Fruit fly (Drosophila melanogaster) whole organism, wandering third instar larva: ENCODE data around the gene Or85b.
A peak's percentile ranks its signal among the peaks of the same experiment; 100 is the strongest.

Experiments used
- Abd-B ChIP-seq: fragments of >200 bp; optimal IDR thresholded peaks from 2 replicates; lab custom pipeline; 2017; ENCODE audit warnings: missing biosample characterization, missing genetic modification characterization
- CG32264 ChIP-seq: fragments of 200-800 bp; sonication (Bioruptor generic); optimal IDR thresholded peaks from 2 replicates; lab custom pipeline; 2016; ENCODE audit warnings: missing biosample characterization, missing genetic modification characterization
- CG9705 ChIP-seq: fragments of 200-800 bp; sonication (Bioruptor generic); optimal IDR thresholded peaks from 2 replicates; lab custom pipeline; 2018; ENCODE audit warnings: missing biosample characterization, mild to moderate bottlenecking, missing genetic modification characterization
- CrebA ChIP-seq: fragments of 200-800 bp; sonication (Bioruptor generic); optimal IDR thresholded peaks from 2 replicates; lab custom pipeline; 2016; ENCODE audit warnings: missing biosample characterization, mild to moderate bottlenecking, missing genetic modification characterization, borderline replicate concordance
- Dfd ChIP-seq: fragments of >200 bp; optimal IDR thresholded peaks from 2 replicates; lab custom pipeline; 2017; ENCODE audit warnings: missing biosample characterization, missing genetic modification characterization
- Dif ChIP-seq: fragments of 200-275, 200-300 bp; sonication (Bioruptor generic); optimal IDR thresholded peaks from 2 replicates; lab custom pipeline; 2018; ENCODE audit warnings: missing biosample characterization, missing genetic modification characterization; ENCODE audit not compliant: partially characterized antibody
- GATAd ChIP-seq: sonication (Bioruptor generic); optimal IDR thresholded peaks from 2 replicates; lab custom pipeline; 2016; ENCODE audit warnings: missing biosample characterization, missing genetic modification characterization
- HLH106 ChIP-seq: fragments of 200-800 bp; optimal IDR thresholded peaks from 3 replicates; lab custom pipeline; 2019; ENCODE audit warnings: missing biosample characterization, mild to moderate bottlenecking, missing genetic modification characterization, moderate library complexity
- Hnf4 ChIP-seq: fragments of 200-800 bp; sonication (Bioruptor generic); optimal IDR thresholded peaks from 2 replicates; lab custom pipeline; 2016; ENCODE audit warnings: missing biosample characterization, mild to moderate bottlenecking, missing genetic modification characterization
- Hr78 ChIP-seq: fragments of >200 bp; optimal IDR thresholded peaks from 2 replicates; lab custom pipeline; 2017; ENCODE audit warnings: missing biosample characterization, missing genetic modification characterization
- Hr83 ChIP-seq: fragments of 200-300 bp; sonication (Bioruptor generic); optimal IDR thresholded peaks from 2 replicates; lab custom pipeline; 2016; ENCODE audit warnings: missing biosample characterization, mild to moderate bottlenecking, missing genetic modification characterization, moderate library complexity; ENCODE audit not compliant: poor library complexity, severe bottlenecking
- Jra ChIP-seq: sonication (Bioruptor generic); optimal IDR thresholded peaks from 2 replicates; lab custom pipeline; 2016; ENCODE audit warnings: missing biosample characterization, missing genetic modification characterization
- Mio ChIP-seq: sonication (Bioruptor generic); optimal IDR thresholded peaks from 2 replicates; lab custom pipeline; 2016; ENCODE audit warnings: missing biosample characterization, missing genetic modification characterization
- Myc ChIP-seq: fragments of >200 bp; optimal IDR thresholded peaks from 2 replicates; lab custom pipeline; 2017
- N ChIP-seq: fragments of >200 bp; optimal IDR thresholded peaks from 2 replicates; lab custom pipeline; 2018; ENCODE audit warnings: missing biosample characterization, missing external identifiers, missing genetic modification characterization
- OdsH ChIP-seq: fragments of 200-800 bp; sonication (Bioruptor generic); optimal IDR thresholded peaks from 2 replicates; lab custom pipeline; 2016; ENCODE audit warnings: missing biosample characterization, mild to moderate bottlenecking, missing genetic modification characterization
- Rel ChIP-seq, 2 experiments: fragments of 200-800 bp; sonication (Bioruptor generic) in 1 of 2; optimal IDR thresholded peaks; 2 replicates in 1 of 2; 3 replicates in 1 of 2; lab custom pipeline; 2016 to 2019; ENCODE audit warnings: mild to moderate bottlenecking in 2 of 2, missing biosample characterization in 2 of 2, missing genetic modification characterization in 2 of 2, moderate library complexity in 1 of 2
- Sp1 ChIP-seq: fragments of 200-800 bp; sonication (Bioruptor generic); optimal IDR thresholded peaks from 3 replicates; lab custom pipeline; 2019; ENCODE audit warnings: missing biosample characterization, mild to moderate bottlenecking, missing genetic modification characterization, moderate library complexity
- br ChIP-seq: fragments of 200-800 bp; sonication (Bioruptor generic); optimal IDR thresholded peaks from 2 replicates; lab custom pipeline; 2016; ENCODE audit warnings: missing biosample characterization, missing genetic modification characterization
- brk ChIP-seq: fragments of 200-800 bp; sonication (Bioruptor generic); optimal IDR thresholded peaks from 2 replicates; lab custom pipeline; 2016; ENCODE audit warnings: missing biosample characterization, mild to moderate bottlenecking, missing genetic modification characterization
- dl ChIP-seq, 2 experiments: fragments of 175-275, 200-275 bp in 1 of 2; fragments of 200-275 bp in 1 of 2; sonication (Bioruptor generic); optimal IDR thresholded peaks; lab custom pipeline; 2018; ENCODE audit warnings: mild to moderate bottlenecking in 2 of 2, missing biosample characterization in 2 of 2, missing genetic modification characterization in 2 of 2, moderate library complexity in 2 of 2; ENCODE audit not compliant: partially characterized antibody in 2 of 2, insufficient read depth in 1 of 2
- dmrt93B ChIP-seq: fragments of 200-800 bp; sonication (Bioruptor generic); optimal IDR thresholded peaks from 2 replicates; lab custom pipeline; 2018; ENCODE audit warnings: missing biosample characterization, mild to moderate bottlenecking, missing genetic modification characterization
- dsf ChIP-seq: sonication (Bioruptor generic); optimal IDR thresholded peaks from 2 replicates; lab custom pipeline; 2016; ENCODE audit warnings: missing biosample characterization, missing genetic modification characterization, borderline replicate concordance
- ey ChIP-seq: fragments of 200-800 bp; sonication (Bioruptor generic); optimal IDR thresholded peaks from 2 replicates; lab custom pipeline; 2016; ENCODE audit warnings: missing biosample characterization, missing genetic modification characterization
- foxo ChIP-seq, 2 experiments: fragments of 200-800 bp; sonication (Bioruptor generic); optimal IDR thresholded peaks; 2 replicates in 1 of 2; 3 replicates in 1 of 2; lab custom pipeline; 2016 to 2017; ENCODE audit warnings: missing biosample characterization in 2 of 2, missing genetic modification characterization in 2 of 2
- fru ChIP-seq: fragments of 200-800 bp; sonication (Bioruptor generic); optimal IDR thresholded peaks from 3 replicates; lab custom pipeline; 2016; ENCODE audit warnings: missing biosample characterization, mild to moderate bottlenecking, missing genetic modification characterization
- h ChIP-seq: fragments of 200-800 bp; sonication (Bioruptor generic); optimal IDR thresholded peaks from 3 replicates; lab custom pipeline; 2016; ENCODE audit warnings: missing biosample characterization, mild to moderate bottlenecking, missing genetic modification characterization
- jim ChIP-seq: fragments of 175-275, 200-325 bp; sonication (Bioruptor generic); optimal IDR thresholded peaks from 2 replicates; lab custom pipeline; 2016; ENCODE audit warnings: missing biosample characterization, mild to moderate bottlenecking, missing genetic modification characterization
- lola ChIP-seq: fragments of >200 bp; optimal IDR thresholded peaks from 2 replicates; lab custom pipeline; 2017; ENCODE audit warnings: missing biosample characterization, missing genetic modification characterization
- pan ChIP-seq: fragments of >200 bp; optimal IDR thresholded peaks from 2 replicates; lab custom pipeline; 2017
- psq ChIP-seq: fragments of 200-800 bp; sonication (Bioruptor generic); optimal IDR thresholded peaks from 3 replicates; lab custom pipeline; 2017; ENCODE audit warnings: missing biosample characterization, mild to moderate bottlenecking, missing genetic modification characterization, moderate library complexity
- rgr ChIP-seq: fragments of 200-800 bp; sonication (Bioruptor generic); optimal IDR thresholded peaks from 3 replicates; lab custom pipeline; 2016; ENCODE audit warnings: missing biosample characterization, mild to moderate bottlenecking, missing genetic modification characterization
- sage ChIP-seq: fragments of 200-800 bp; sonication (Bioruptor generic); optimal IDR thresholded peaks from 2 replicates; lab custom pipeline; 2016; ENCODE audit warnings: missing biosample characterization, mild to moderate bottlenecking, missing genetic modification characterization
- sv ChIP-seq: fragments of 200-800 bp; sonication (Bioruptor generic); optimal IDR thresholded peaks from 3 replicates; lab custom pipeline; 2016; ENCODE audit warnings: missing biosample characterization, missing genetic modification characterization
- tai ChIP-seq: sonication (Bioruptor generic); optimal IDR thresholded peaks from 2 replicates; lab custom pipeline; 2016; ENCODE audit warnings: missing biosample characterization, missing genetic modification characterization
- usp ChIP-seq: fragments of >200 bp; optimal IDR thresholded peaks from 2 replicates; lab custom pipeline; 2017; ENCODE audit warnings: missing biosample characterization, missing genetic modification characterization
- woc ChIP-seq: sonication (Bioruptor generic); optimal IDR thresholded peaks from 2 replicates; lab custom pipeline; 2016; ENCODE audit warnings: missing biosample characterization, mild to moderate bottlenecking, missing genetic modification characterization

Gene Or85b

DNA sequence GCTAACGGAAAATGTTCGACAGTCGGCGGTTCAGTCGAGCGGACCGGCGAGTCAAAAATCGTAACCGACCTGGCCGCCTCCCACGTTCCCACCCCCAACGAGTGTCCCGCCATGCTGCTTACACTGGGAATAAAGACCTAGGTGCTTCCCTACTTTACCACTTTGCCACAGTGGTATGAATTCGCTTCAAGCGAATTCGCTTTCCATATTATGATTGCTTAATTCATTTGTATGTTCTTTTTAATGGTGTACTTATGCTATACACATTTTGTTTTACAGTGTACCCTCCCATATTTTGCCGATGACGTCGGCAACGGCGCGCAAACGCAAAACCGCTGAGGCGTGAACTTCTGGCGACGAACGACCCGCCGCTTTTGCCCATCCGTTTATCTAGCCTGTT lies 28.3 kb downstream of the Or85b start:
- peak; percentile 10 for TF ChIP-seq rgr (GFP tag; lab: Kevin White, UChicago)
- peak in 1 of 2 experiments; percentile 30 for TF ChIP-seq foxo (GFP tag; optimal IDR thresholded peaks at IDR 0.05; lab: Kevin White, UChicago)
- peak; percentile 65 for TF ChIP-seq sv
- no peak for TF ChIP-seq Myc

DNA sequence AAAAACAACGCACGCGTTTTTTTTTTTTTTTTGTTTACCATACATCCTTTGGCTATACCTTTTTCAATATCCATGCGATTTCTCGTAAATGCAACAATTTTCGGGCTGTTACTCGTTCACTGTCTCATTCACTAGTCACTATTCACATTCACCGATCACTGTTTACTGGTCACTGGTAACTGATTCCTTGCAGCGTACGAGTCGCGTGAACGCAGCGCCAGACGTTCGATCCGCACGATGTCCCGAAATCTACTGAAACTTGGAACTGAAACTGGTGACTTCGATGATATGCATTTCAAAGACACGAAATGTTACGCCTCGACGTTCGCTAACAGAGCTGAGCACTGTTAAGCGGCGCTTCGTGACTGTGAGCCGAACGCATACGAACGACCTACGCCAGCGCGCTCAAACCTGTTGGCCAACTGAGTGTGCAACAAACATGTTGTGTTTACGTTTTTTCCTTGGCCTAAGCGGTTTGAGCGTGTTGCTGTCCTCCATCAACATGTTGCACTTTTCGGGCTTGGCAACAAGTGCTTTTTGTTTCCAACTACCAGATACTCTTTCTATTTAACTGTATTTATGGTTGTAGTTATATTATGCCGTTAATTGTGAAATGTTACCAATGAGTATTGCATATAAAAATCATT lies 33.7 kb downstream of the Or85b start, which contains the start of gene CG45263:
CG45263 (minus strand) TSS at position 257 of the 647 bp plus-strand sequence.
- TF ChIP-seq Hr83 (GFP tag; lab: Kevin White, UChicago) (peak; percentile 17), tai (GFP tag; lab: Kevin White, UChicago) (no peak), CrebA (peak; percentile 0)

DNA sequence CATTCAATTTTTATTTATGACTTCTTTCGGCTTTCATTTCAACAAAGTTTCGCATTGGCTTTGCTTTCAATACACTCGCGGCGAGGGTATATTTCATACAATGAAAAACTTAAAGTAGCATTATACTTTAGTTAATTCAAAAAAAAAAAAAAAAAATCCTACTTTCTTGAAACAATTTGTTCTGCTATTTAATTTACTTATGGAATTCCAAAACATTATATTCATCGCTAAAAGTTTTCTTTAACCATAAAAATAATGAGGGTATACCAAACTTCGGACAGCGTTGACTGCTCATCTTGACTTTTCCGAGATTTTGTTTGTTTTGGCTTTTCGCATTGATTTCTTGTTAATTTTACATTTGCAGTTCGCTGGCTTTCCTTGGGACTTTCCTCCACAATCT lies 40.6 kb downstream of the Or85b start:
- peak; percentile 25 for TF ChIP-seq OdsH (GFP tag; lab: Kevin White, UChicago)
- TF ChIP-seq h (GFP tag; lab: Kevin White, UChicago) = peak; percentile 39
- no peak for TF ChIP-seq Myc
- no peak for TF ChIP-seq N (GFP tag; lab: Kevin White, UChicago)
- no peak for TF ChIP-seq Abd-B (GFP tag; lab: Kevin White, UChicago)
- TF ChIP-seq tai (GFP tag; lab: Kevin White, UChicago) = no peak
- TF ChIP-seq Dfd (GFP tag; lab: Kevin White, UChicago) = no peak
- no peak for TF ChIP-seq Dif (GFP tag; lab: Kevin White, UChicago)
- TF ChIP-seq rgr (GFP tag; lab: Kevin White, UChicago) = peak; percentile 37
- peak; percentile 41 for TF ChIP-seq HLH106
- peak; percentile 30 for TF ChIP-seq Sp1 (GFP tag; lab: Kevin White, UChicago)
- no peak for TF ChIP-seq CrebA
- TF ChIP-seq brk (GFP tag; lab: Kevin White, UChicago) = no peak
- TF ChIP-seq dmrt93B (GFP tag; lab: Kevin White, UChicago) = no peak
- TF ChIP-seq sv = no peak
- TF ChIP-seq foxo (GFP tag; optimal IDR thresholded peaks at IDR 0.05; lab: Kevin White, UChicago) = peak in 1 of 2 experiments; percentile 42
- TF ChIP-seq fru = peak; percentile 38
- TF ChIP-seq lola (GFP tag; lab: Kevin White, UChicago) = no peak
- peak; percentile 24 for TF ChIP-seq woc
- TF ChIP-seq ey (GFP tag; lab: Kevin White, UChicago) = peak; percentile 5
- no peak for TF ChIP-seq dsf (GFP tag; lab: Kevin White, UChicago)
- TF ChIP-seq usp = no peak

DNA sequence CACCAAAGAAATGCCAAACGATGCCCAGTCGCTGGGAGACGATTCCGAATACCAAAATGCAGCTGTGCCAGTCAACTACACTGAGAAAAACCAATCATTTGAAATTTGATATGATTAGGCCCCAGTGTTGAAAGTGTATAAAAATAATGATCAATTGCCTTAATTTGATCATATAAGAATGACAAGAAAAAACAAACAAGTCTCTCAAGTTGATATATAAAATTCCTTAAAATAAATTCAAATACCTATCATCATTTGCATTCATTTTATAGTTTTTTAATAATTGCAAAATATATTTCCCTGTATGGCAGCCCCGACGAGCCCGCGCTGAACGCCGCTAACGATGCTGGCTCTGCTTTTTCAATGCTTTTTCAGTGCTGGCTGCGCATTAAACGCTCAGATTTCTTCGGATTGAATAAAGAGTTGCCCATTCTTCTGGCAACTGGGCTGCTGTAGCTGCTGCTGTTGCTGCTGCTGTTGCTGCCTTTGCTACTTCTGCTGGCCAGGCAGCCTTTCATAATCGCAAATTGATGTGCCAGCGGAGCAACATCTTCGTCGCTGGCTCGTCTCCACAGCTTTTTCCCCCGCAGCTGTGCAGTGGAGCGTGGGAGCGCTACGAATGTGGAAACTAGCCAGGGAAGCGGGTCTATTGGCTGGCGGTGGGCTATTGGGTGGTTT lies 41.3 kb downstream of the Or85b start:
- TF ChIP-seq OdsH (GFP tag; lab: Kevin White, UChicago) (peak; percentile 40), HLH106 (peak; percentile 51), Abd-B (GFP tag; lab: Kevin White, UChicago) (no peak), woc (peak; percentile 36), Rel (GFP tag; optimal IDR thresholded peaks at IDR 0.05; lab: Kevin White, UChicago) (no peak), Rel (tag; optimal IDR thresholded peaks at IDR 0.05; lab: Kevin White, UChicago) (no peak), Myc (no peak), N (GFP tag; lab: Kevin White, UChicago) (no peak), Mio (GFP tag; lab: Kevin White, UChicago) (no peak), lola (GFP tag; lab: Kevin White, UChicago) (no peak), Jra (GFP tag; lab: Kevin White, UChicago) (no peak), usp (no peak), Hr78 (GFP tag; lab: Kevin White, UChicago) (no peak), tai (GFP tag; lab: Kevin White, UChicago) (no peak), CrebA (no peak), Hr83 (GFP tag; lab: Kevin White, UChicago) (no peak), Dfd (GFP tag; lab: Kevin White, UChicago) (peak; percentile 73), br (peak; percentile 27), psq (GFP tag; lab: Kevin White, UChicago) (peak; percentile 20), fru (peak; percentile 69), foxo (GFP tag; optimal IDR thresholded peaks at IDR 0.05; lab: Kevin White, UChicago) (peak in 1 of 2 experiments; percentile 57), Dif (GFP tag; lab: Kevin White, UChicago) (no peak), rgr (GFP tag; lab: Kevin White, UChicago) (peak; percentile 42), GATAd (GFP tag; lab: Kevin White, UChicago) (no peak), dsf (GFP tag; lab: Kevin White, UChicago) (no peak), CG32264 (no peak), brk (GFP tag; lab: Kevin White, UChicago) (no peak), dl (GFP tag; optimal IDR thresholded peaks at IDR 0.05; lab: Kevin White, UChicago; ENCODE audit: insufficient read depth in 1 of 2, partially characterized antibody in 2 of 2) (no peak), dmrt93B (GFP tag; lab: Kevin White, UChicago) (peak; percentile 26), ey (GFP tag; lab: Kevin White, UChicago) (peak; percentile 25), h (GFP tag; lab: Kevin White, UChicago) (peak; percentile 69), Hnf4 (GFP tag; lab: Kevin White, UChicago) (peak; percentile 11), CG9705 (no peak), Sp1 (GFP tag; lab: Kevin White, UChicago) (peak; percentile 53), jim (GFP tag; lab: Kevin White, UChicago) (no peak), sage (GFP tag; lab: Kevin White, UChicago) (no peak), pan (lab: Kevin White, UChicago) (no peak)
